Worm (Caenorhabditis elegans): Measurements from ENCODE around the gene clec-130.

clec-130 gene

ce11 chrII:3583402-3583801 is 10.0 kb downstream of the clec-130 start, which contains the start of gene srh-60:
Gene srh-60 (plus strand): TSS chrII:3583702.
- no peak for TF ChIP-seq ceh-18 (tag; optimal IDR thresholded peaks at IDR 0.05)
- TF ChIP-seq che-1 (tag; optimal IDR thresholded peaks at IDR 0.05), result no peak
- TF ChIP-seq fkh-10 (GFP tag; optimal IDR thresholded peaks at IDR 0.05), result no peak
- no peak for TF ChIP-seq sdc-2 (tag; optimal IDR thresholded peaks at IDR 0.05)
- TF ChIP-seq ceh-48 (tag; optimal IDR thresholded peaks at IDR 0.05), result no peak
- no peak for TF ChIP-seq unc-3 (GFP tag; conservative IDR thresholded peaks at IDR 0.05)
- no peak for TF ChIP-seq unc-3 (tag; optimal IDR thresholded peaks at IDR 0.05)
- TF ChIP-seq unc-55 (GFP tag; optimal IDR thresholded peaks at IDR 0.05), result no peak
- no peak for TF ChIP-seq ceh-14 (tag; optimal IDR thresholded peaks at IDR 0.05)
- TF ChIP-seq ama-1 (optimal IDR thresholded peaks at IDR 0.05), result no peak
- TF ChIP-seq Y22D7AL.16 (tag; optimal IDR thresholded peaks at IDR 0.05), result no peak
- no peak for TF ChIP-seq pha-2 (tag; optimal IDR thresholded peaks at IDR 0.05)
- no peak for TF ChIP-seq ceh-22 (tag; optimal IDR thresholded peaks at IDR 0.05)
- no peak for TF ChIP-seq ceh-30 (tag; optimal IDR thresholded peaks at IDR 0.05)
- no peak for TF ChIP-seq pat-9 (tag; optimal IDR thresholded peaks at IDR 0.05)
- TF ChIP-seq elt-2 (tag; optimal IDR thresholded peaks at IDR 0.05), result no peak
- TF ChIP-seq mec-3 (tag; optimal IDR thresholded peaks at IDR 0.05; ENCODE audit: borderline replicate concordance), result no peak
- no peak for TF ChIP-seq ceh-34 (tag; optimal IDR thresholded peaks at IDR 0.05)

- TF ChIP-seq nhr-11 (tag; optimal IDR thresholded peaks at IDR 0.05), result no peak
- TF ChIP-seq fax-1 (tag; optimal IDR thresholded peaks at IDR 0.05), result no peak
- no peak for TF ChIP-seq pat-9 (tag; optimal IDR thresholded peaks at IDR 0.05)
- TF ChIP-seq zip-5 (tag; optimal IDR thresholded peaks at IDR 0.05), result no peak
- TF ChIP-seq ceh-31 (tag; optimal IDR thresholded peaks at IDR 0.05), result no peak
- TF ChIP-seq pqm-1 (tag; optimal IDR thresholded peaks at IDR 0.05), result no peak
- TF ChIP-seq lim-6 (tag; optimal IDR thresholded peaks at IDR 0.05), result no peak
- no peak for TF ChIP-seq fkh-6 (tag; optimal IDR thresholded peaks at IDR 0.05)
- no peak for TF ChIP-seq Y22D7AL.16 (tag; optimal IDR thresholded peaks at IDR 0.05)
- TF ChIP-seq ceh-9 (tag; optimal IDR thresholded peaks at IDR 0.05), result no peak
- no peak for TF ChIP-seq ets-4 (tag; optimal IDR thresholded peaks at IDR 0.05)
Observed at ce11 chrII:3595339-3595738, 22.0 kb downstream of the clec-130 start, which contains the start of gene Y49F6A.12. Gene Y49F6A.12 (plus strand): TSS chrII:3595639.

ce11 chrII:3598721-3599120 is 25.4 kb downstream of the clec-130 start, which contains the start of gene Y49F6A.11:
Gene Y49F6A.11 (minus strand): TSS chrII:3598821.
- TF ChIP-seq fkh-6 (tag; optimal IDR thresholded peaks at IDR 0.05) (no peak), ceh-31 (tag; optimal IDR thresholded peaks at IDR 0.05) (no peak), hlh-15 (tag; optimal IDR thresholded peaks at IDR 0.05) (no peak), hlh-30 (tag; optimal IDR thresholded peaks at IDR 0.05; ENCODE audit: insufficient read depth) (no peak)

ce11 chrII:3604578-3604977 is 31.2 kb downstream of the clec-130 start:
- TF ChIP-seq npax-4 (tag; optimal IDR thresholded peaks at IDR 0.05), result no peak
- TF ChIP-seq ceh-22 (tag; optimal IDR thresholded peaks at IDR 0.05), result no peak
- no peak for TF ChIP-seq ceh-30 (tag; optimal IDR thresholded peaks at IDR 0.05)
- no peak for TF ChIP-seq pqm-1 (tag; optimal IDR thresholded peaks at IDR 0.05)
- TF ChIP-seq K02D7.2 (tag; optimal IDR thresholded peaks at IDR 0.05), result no peak
- TF ChIP-seq sox-4 (tag; optimal IDR thresholded peaks at IDR 0.05), result no peak

- no peak for TF ChIP-seq ceh-24 (tag; optimal IDR thresholded peaks at IDR 0.05)
- TF ChIP-seq npax-4 (tag; optimal IDR thresholded peaks at IDR 0.05), result no peak
- TF ChIP-seq pax-1 (tag; optimal IDR thresholded peaks at IDR 0.05), result no peak
- no peak for TF ChIP-seq unc-3 (GFP tag; conservative IDR thresholded peaks at IDR 0.05)
- no peak for TF ChIP-seq unc-3 (tag; optimal IDR thresholded peaks at IDR 0.05)
- no peak for TF ChIP-seq fkh-10 (GFP tag; optimal IDR thresholded peaks at IDR 0.05)
- no peak for TF ChIP-seq ceh-18 (tag; optimal IDR thresholded peaks at IDR 0.05)
- TF ChIP-seq K02D7.2 (tag; optimal IDR thresholded peaks at IDR 0.05), result no peak
Observed at ce11 chrII:3609764-3610163, 36.4 kb downstream of the clec-130 start, which contains the start of gene Y49F6A.5. Gene Y49F6A.5 (minus strand): TSS chrII:3609864.
